Fruit fly (Drosophila melanogaster): ENCODE data around the gene CG10973.

Gene CG10973

dm6 chr3L:12720699-12721098 lies 33.9 kb downstream of the CG10973 start (continued):
- TF ChIP-seq seq (GFP tag; IDR thresholded peaks at IDR 0.05), result no peak
- TF ChIP-seq Dip3 (GFP tag; optimal IDR thresholded peaks at IDR 0.05), result no peak
- TF ChIP-seq Hmx (GFP tag; optimal IDR thresholded peaks at IDR 0.05), result no peak
- TF ChIP-seq Scr (GFP tag; IDR thresholded peaks at IDR 0.05; ENCODE audit: partially characterized antibody), result 0 out of 2 replicates have a peak, but pooled peaks have one; percentile 12
- no peak for TF ChIP-seq CG6791 (GFP tag; IDR thresholded peaks at IDR 0.05; ENCODE audit: partially characterized antibody)
- TF ChIP-seq Rfx (GFP tag; IDR thresholded peaks at IDR 0.05), result no peak
- TF ChIP-seq zf30C (GFP tag; optimal IDR thresholded peaks at IDR 0.05), result no peak
- TF ChIP-seq Doc3 (GFP tag; IDR thresholded peaks at IDR 0.05; ENCODE audit: partially characterized antibody), result no peak
- no peak for TF ChIP-seq MBD-R2 (GFP tag; IDR thresholded peaks at IDR 0.05)
- TF ChIP-seq Lpt (GFP tag; optimal IDR thresholded peaks at IDR 0.05), result no peak
- no peak for TF ChIP-seq ken (GFP tag; IDR thresholded peaks at IDR 0.05)
- no peak for TF ChIP-seq Dip2 (GFP tag; IDR thresholded peaks at IDR 0.05)
- TF ChIP-seq psq (GFP tag; optimal IDR thresholded peaks at IDR 0.05), result no peak
- TF ChIP-seq lbe (GFP tag; optimal IDR thresholded peaks at IDR 0.05), result no peak
- TF ChIP-seq D (optimal IDR thresholded peaks at IDR 0.05), result no peak
- no peak for TF ChIP-seq D (GFP tag; optimal IDR thresholded peaks at IDR 0.05)
- TF ChIP-seq corto (GFP tag; optimal IDR thresholded peaks at IDR 0.05), result no peak
- no peak for TF ChIP-seq Fer3 (tag; optimal IDR thresholded peaks at IDR 0.05)
- no peak for TF ChIP-seq CG17359 (tag; optimal IDR thresholded peaks at IDR 0.05)
- no peak for TF ChIP-seq Asciz (GFP tag; optimal IDR thresholded peaks at IDR 0.05)
- no peak for TF ChIP-seq da (GFP tag; optimal IDR thresholded peaks at IDR 0.05)
- no peak for TF ChIP-seq pan (optimal IDR thresholded peaks at IDR 0.05)
- no peak for TF ChIP-seq pan (GFP tag; optimal IDR thresholded peaks at IDR 0.05 in 1 of 2, IDR thresholded peaks at IDR 0.05 in 1 of 2)
- no peak for TF ChIP-seq yki (optimal IDR thresholded peaks at IDR 0.05)
- no peak for TF ChIP-seq kah (GFP tag; optimal IDR thresholded peaks at IDR 0.05)
- peak; percentile 20 for TF ChIP-seq gem (tag; optimal IDR thresholded peaks at IDR 0.05)
- no peak for TF ChIP-seq CG13624 (GFP tag; optimal IDR thresholded peaks at IDR 0.05)
- no peak for TF ChIP-seq CG12299 (tag; optimal IDR thresholded peaks at IDR 0.05)
- TF ChIP-seq CG10543 (GFP tag; optimal IDR thresholded peaks at IDR 0.05), result no peak
- TF ChIP-seq Ada2b (GFP tag; IDR thresholded peaks at IDR 0.05), result no peak
- TF ChIP-seq Eip74EF (GFP tag; optimal IDR thresholded peaks at IDR 0.05), result no peak
- no peak for TF ChIP-seq HLHmδ (GFP tag; optimal IDR thresholded peaks at IDR 0.05)
- no peak for TF ChIP-seq CG30403 (GFP tag; optimal IDR thresholded peaks at IDR 0.05)
- TF ChIP-seq Ets65A (GFP tag), result no peak
- no peak for TF ChIP-seq ap (GFP tag; IDR thresholded peaks at IDR 0.05)
- TF ChIP-seq CG8765 (GFP tag; IDR thresholded peaks at IDR 0.05), result no peak
- no peak for TF ChIP-seq Neu2 (GFP tag; optimal IDR thresholded peaks at IDR 0.05; ENCODE audit: borderline replicate concordance)
- no peak for TF ChIP-seq CkIIα-i1 (GFP tag; IDR thresholded peaks at IDR 0.05)
- TF ChIP-seq btn (GFP tag; optimal IDR thresholded peaks at IDR 0.05), result no peak
- TF ChIP-seq CG10979 (tag; optimal IDR thresholded peaks at IDR 0.05), result peak; percentile 17
- TF ChIP-seq odd (GFP tag; optimal IDR thresholded peaks at IDR 0.05), result no peak
- TF ChIP-seq CG10959 (GFP tag; IDR thresholded peaks at IDR 0.05), result no peak
- TF ChIP-seq hb (GFP tag; IDR thresholded peaks at IDR 0.05; ENCODE audit: partially characterized antibody), result 0 out of 3 replicates have a peak, but pooled peaks have one; percentile 52
- TF ChIP-seq sens (GFP tag), result peak; percentile 33
- no peak for TF ChIP-seq CG16815 (GFP tag; optimal IDR thresholded peaks at IDR 0.05)
- peak; percentile 56; the same call in 2 of the 3 replicates for TF ChIP-seq row (GFP tag; IDR thresholded peaks at IDR 0.05)
- TF ChIP-seq pum (GFP tag; optimal IDR thresholded peaks at IDR 0.05), result no peak
- peak; percentile 32 for TF ChIP-seq D19A (tag; optimal IDR thresholded peaks at IDR 0.05)
- TF ChIP-seq her (GFP tag; optimal IDR thresholded peaks at IDR 0.05), result no peak
- no peak for TF ChIP-seq CG6254 (GFP tag; optimal IDR thresholded peaks at IDR 0.05)
- no peak for TF ChIP-seq Sry-δ (GFP tag; optimal IDR thresholded peaks at IDR 0.05)
- peak; percentile 25; the same call in 1 of the 2 replicates for TF ChIP-seq tna (GFP tag; IDR thresholded peaks at IDR 0.05; ENCODE audit: partially characterized antibody)

Data from whole organism, embryonic.